Worm (Caenorhabditis elegans): ENCODE measurements around the gene Y48C3A.14.
A peak's percentile ranks its signal among the peaks of the same experiment; 100 is the strongest.

Gene Y48C3A.14

ce11 chrII:13389461-13389860 lies at the start of gene Y48C3A.14:
Gene Y48C3A.14 (plus strand): TSS chrII:13389761.
- TF ChIP-seq flt-1 (GFP tag; IDR thresholded peaks at IDR 0.05) (no peak), F13C5.2 (tag; optimal IDR thresholded peaks at IDR 0.05) (no peak), ama-1 (optimal IDR thresholded peaks at IDR 0.05) (no peak), tbx-37 (GFP tag; conservative IDR thresholded peaks at IDR 0.05) (no peak), scrt-1 (GFP tag; IDR thresholded peaks at IDR 0.05) (no peak), sea-1 (GFP tag; conservative IDR thresholded peaks at IDR 0.05) (no peak)

- TF ChIP-seq aly-1 (tag; optimal IDR thresholded peaks at IDR 0.05) = no peak
- no peak for TF ChIP-seq tbx-37 (GFP tag; conservative IDR thresholded peaks at IDR 0.05)
- no peak for TF ChIP-seq ama-1 (optimal IDR thresholded peaks at IDR 0.05)
- no peak for TF ChIP-seq sea-1 (GFP tag; conservative IDR thresholded peaks at IDR 0.05)
Observed at ce11 chrII:13339984-13340383, 49.6 kb upstream of the Y48C3A.14 start.

- TF ChIP-seq ceh-36 (tag; optimal IDR thresholded peaks at IDR 0.05) (peak; percentile 78), flt-1 (GFP tag; IDR thresholded peaks at IDR 0.05) (0 out of 2 replicates have a peak, but pooled peaks have one; percentile 1), hmg-4 (GFP tag; optimal IDR thresholded peaks at IDR 0.05) (no peak)
Observed at ce11 chrII:13341320-13341719, 48.2 kb upstream of the Y48C3A.14 start.

ce11 chrII:13356092-13356491 lies 33.5 kb upstream of the Y48C3A.14 start, which contains the start of gene dmsr-3:
Gene dmsr-3 (minus strand): TSS chrII:13356192.
- TF ChIP-seq ceh-36 (tag; optimal IDR thresholded peaks at IDR 0.05) = no peak
- no peak for TF ChIP-seq ama-1 (optimal IDR thresholded peaks at IDR 0.05)
- no peak for TF ChIP-seq aly-1 (tag; optimal IDR thresholded peaks at IDR 0.05)
- TF ChIP-seq B0310.2 (tag; optimal IDR thresholded peaks at IDR 0.05) = no peak
- TF ChIP-seq hnd-1 (tag; optimal IDR thresholded peaks at IDR 0.05) = no peak
- no peak for TF ChIP-seq ceh-13 (GFP tag; optimal IDR thresholded peaks at IDR 0.05)
- TF ChIP-seq F13C5.2 (tag; optimal IDR thresholded peaks at IDR 0.05) = no peak
- no peak for TF ChIP-seq sea-1 (GFP tag; conservative IDR thresholded peaks at IDR 0.05)
- TF ChIP-seq hmbx-1 (tag; optimal IDR thresholded peaks at IDR 0.05) = no peak
- no peak for TF ChIP-seq pes-1 (GFP tag; IDR thresholded peaks at IDR 0.05)
- no peak for TF ChIP-seq tra-4 (tag; optimal IDR thresholded peaks at IDR 0.05)
- TF ChIP-seq flt-1 (GFP tag; IDR thresholded peaks at IDR 0.05) = no peak
- no peak for TF ChIP-seq tbx-37 (GFP tag; conservative IDR thresholded peaks at IDR 0.05)
- TF ChIP-seq tbx-11 (GFP tag; IDR thresholded peaks at IDR 0.05) = no peak
- TF ChIP-seq scrt-1 (GFP tag; IDR thresholded peaks at IDR 0.05) = no peak
- no peak for TF ChIP-seq hmg-4 (GFP tag; optimal IDR thresholded peaks at IDR 0.05)
- no peak for TF ChIP-seq ets-7 (tag; optimal IDR thresholded peaks at IDR 0.05)

- no peak for TF ChIP-seq scrt-1 (GFP tag; IDR thresholded peaks at IDR 0.05)
- no peak for TF ChIP-seq hmbx-1 (tag; optimal IDR thresholded peaks at IDR 0.05)
- no peak for TF ChIP-seq tra-4 (tag; optimal IDR thresholded peaks at IDR 0.05)
Observed at ce11 chrII:13367784-13368183, 21.8 kb upstream of the Y48C3A.14 start.

- no peak for TF ChIP-seq scrt-1 (GFP tag; IDR thresholded peaks at IDR 0.05)
- TF ChIP-seq F13C5.2 (tag; optimal IDR thresholded peaks at IDR 0.05) = peak; percentile 54
Observed at ce11 chrII:13369231-13369630, 20.3 kb upstream of the Y48C3A.14 start, which contains the start of gene Y48C3A.20. Gene Y48C3A.20 (plus strand): TSS chrII:13369607.

ce11 chrII:13376112-13376511 lies 13.4 kb upstream of the Y48C3A.14 start, which contains the start of gene Y48C3A.12:
Gene Y48C3A.12 (plus strand): TSS chrII:13376412.
- no peak for TF ChIP-seq ama-1 (optimal IDR thresholded peaks at IDR 0.05)
- no peak for TF ChIP-seq flt-1 (GFP tag; IDR thresholded peaks at IDR 0.05)
- no peak for TF ChIP-seq tra-4 (tag; optimal IDR thresholded peaks at IDR 0.05)
- TF ChIP-seq ets-7 (tag; optimal IDR thresholded peaks at IDR 0.05) = no peak

ce11 chrII:13383061-13383460 lies 6.5 kb upstream of the Y48C3A.14 start:
- no peak for TF ChIP-seq ets-7 (tag; optimal IDR thresholded peaks at IDR 0.05)
- TF ChIP-seq pes-1 (GFP tag; IDR thresholded peaks at IDR 0.05) = no peak
- TF ChIP-seq F13C5.2 (tag; optimal IDR thresholded peaks at IDR 0.05) = no peak
- TF ChIP-seq ceh-13 (GFP tag; optimal IDR thresholded peaks at IDR 0.05) = no peak
- no peak for TF ChIP-seq tbx-37 (GFP tag; conservative IDR thresholded peaks at IDR 0.05)
- TF ChIP-seq hmg-4 (GFP tag; optimal IDR thresholded peaks at IDR 0.05) = no peak
- TF ChIP-seq hmbx-1 (tag; optimal IDR thresholded peaks at IDR 0.05) = no peak
- no peak for TF ChIP-seq tra-4 (tag; optimal IDR thresholded peaks at IDR 0.05)
- no peak for TF ChIP-seq aly-1 (tag; optimal IDR thresholded peaks at IDR 0.05)
- no peak for TF ChIP-seq flt-1 (GFP tag; IDR thresholded peaks at IDR 0.05)

- TF ChIP-seq hmbx-1 (tag; optimal IDR thresholded peaks at IDR 0.05) = no peak
- no peak for TF ChIP-seq ama-1 (optimal IDR thresholded peaks at IDR 0.05)
- TF ChIP-seq tbx-37 (GFP tag; conservative IDR thresholded peaks at IDR 0.05) = no peak
- TF ChIP-seq aly-1 (tag; optimal IDR thresholded peaks at IDR 0.05) = no peak
- no peak for TF ChIP-seq hmg-4 (GFP tag; optimal IDR thresholded peaks at IDR 0.05)
- TF ChIP-seq sea-1 (GFP tag; conservative IDR thresholded peaks at IDR 0.05) = no peak
- no peak for TF ChIP-seq pes-1 (GFP tag; IDR thresholded peaks at IDR 0.05)
- TF ChIP-seq scrt-1 (GFP tag; IDR thresholded peaks at IDR 0.05) = no peak
- TF ChIP-seq ets-7 (tag; optimal IDR thresholded peaks at IDR 0.05) = no peak
- no peak for TF ChIP-seq flt-1 (GFP tag; IDR thresholded peaks at IDR 0.05)
- TF ChIP-seq ceh-13 (GFP tag; optimal IDR thresholded peaks at IDR 0.05) = no peak
- no peak for TF ChIP-seq tra-4 (tag; optimal IDR thresholded peaks at IDR 0.05)
- TF ChIP-seq B0310.2 (tag; optimal IDR thresholded peaks at IDR 0.05) = no peak
- TF ChIP-seq tbx-11 (GFP tag; IDR thresholded peaks at IDR 0.05) = no peak
- no peak for TF ChIP-seq hnd-1 (tag; optimal IDR thresholded peaks at IDR 0.05)
- no peak for TF ChIP-seq F13C5.2 (tag; optimal IDR thresholded peaks at IDR 0.05)
Observed at ce11 chrII:13401549-13401948, 12.0 kb downstream of the Y48C3A.14 start.

All from whole organism, early embryonic.